Worm (Caenorhabditis elegans) whole organism, late embryonic: ENCODE data around the gene F41E6.17.

Experiments used
- C38D4.7 ChIP-seq: fragments of 200-800 bp; sonication (Bioruptor generic); optimal IDR thresholded peaks from 2 replicates; lab custom pipeline; 2018; ENCODE audit warnings: mild to moderate bottlenecking, missing genetic modification characterization, moderate library complexity, missing compliant biosample characterization
- F13H6.1 ChIP-seq: sonication (generic microtip); optimal IDR thresholded peaks from 2 replicates; lab custom pipeline; 2016; ENCODE audit warnings: missing genetic modification characterization, missing compliant biosample characterization
- T23F11.4 ChIP-seq: fragments of 200-800 bp; sonication (Bioruptor generic); optimal IDR thresholded peaks from 2 replicates; lab custom pipeline; 2018; ENCODE audit warnings: mild to moderate bottlenecking, missing genetic modification characterization, missing compliant biosample characterization
- ceh-18 ChIP-seq: sonication (generic microtip); optimal IDR thresholded peaks from 2 replicates; lab custom pipeline; 2016; ENCODE audit warnings: missing genetic modification characterization, missing compliant biosample characterization
- ceh-19 ChIP-seq: fragments of 200-800 bp; sonication (Bioruptor generic); optimal IDR thresholded peaks from 2 replicates; lab custom pipeline; 2018; ENCODE audit warnings: mild to moderate bottlenecking, missing genetic modification characterization, missing compliant biosample characterization
- ceh-2 ChIP-seq: sonication (generic microtip); optimal IDR thresholded peaks from 2 replicates; lab custom pipeline; 2016; ENCODE audit warnings: missing genotype, missing genetic modification characterization, missing compliant biosample characterization
- ceh-22 ChIP-seq: sonication (generic microtip); optimal IDR thresholded peaks from 2 replicates; lab custom pipeline; 2017; ENCODE audit warnings: missing biosample characterization, missing genetic modification characterization
- ceh-30 ChIP-seq: fragments of 150-350 bp; optimal IDR thresholded peaks from 2 replicates; lab custom pipeline; 2014; ENCODE audit warnings: missing biosample characterization, missing genetic modification characterization
- ceh-34 ChIP-seq: sonication (generic microtip); optimal IDR thresholded peaks from 2 replicates; lab custom pipeline; 2016; ENCODE audit warnings: mild to moderate bottlenecking, missing genetic modification characterization, missing compliant biosample characterization
- ceh-45 ChIP-seq: fragments of 200-800 bp; sonication (Bioruptor generic); IDR thresholded peaks from 2 replicates; pipeline ENCODE4 v1.3.6; 2022; ENCODE audit warnings: missing genetic modification reagents, missing genetic modification characterization, missing compliant biosample characterization
- ceh-48 ChIP-seq: sonication (generic microtip); optimal IDR thresholded peaks from 2 replicates; lab custom pipeline; 2016; ENCODE audit warnings: missing genetic modification characterization, inconsistent platforms, missing compliant biosample characterization
- ceh-6 ChIP-seq: fragments of 200-800 bp; sonication (Bioruptor generic); optimal IDR thresholded peaks from 2 replicates; lab custom pipeline; 2018; ENCODE audit warnings: mild to moderate bottlenecking, missing genetic modification characterization, missing compliant biosample characterization
- ceh-9 ChIP-seq: sonication (generic microtip); optimal IDR thresholded peaks from 2 replicates; lab custom pipeline; 2016; ENCODE audit warnings: mild to moderate bottlenecking, missing genetic modification characterization, inconsistent platforms, missing compliant biosample characterization
- che-1 ChIP-seq: sonication (generic microtip); optimal IDR thresholded peaks from 2 replicates; lab custom pipeline; 2016; ENCODE audit warnings: mild to moderate bottlenecking, missing genetic modification characterization, missing compliant biosample characterization
- dve-1 ChIP-seq: sonication (generic microtip); optimal IDR thresholded peaks from 2 replicates; lab custom pipeline; 2017; ENCODE audit warnings: antibody characterized with exemption, mild to moderate bottlenecking, missing genetic modification characterization, missing compliant biosample characterization
- ets-4 ChIP-seq: sonication (generic microtip); optimal IDR thresholded peaks from 2 replicates; lab custom pipeline; 2016; ENCODE audit warnings: missing genetic modification characterization, missing compliant biosample characterization
- fkh-10 ChIP-seq: fragments of 150-350 bp; optimal IDR thresholded peaks from 2 replicates; lab custom pipeline; 2014; ENCODE audit warnings: missing biosample characterization, missing genetic modification reagents, missing genetic modification characterization
- fkh-6 ChIP-seq: sonication (generic microtip); optimal IDR thresholded peaks from 2 replicates; lab custom pipeline; 2016; ENCODE audit warnings: missing genetic modification characterization, missing compliant biosample characterization
- hlh-15 ChIP-seq: sonication (generic microtip); optimal IDR thresholded peaks from 2 replicates; lab custom pipeline; 2016; ENCODE audit warnings: missing genetic modification characterization, missing compliant biosample characterization
- hlh-30 ChIP-seq: sonication (generic microtip); optimal IDR thresholded peaks from 2 replicates; lab custom pipeline; 2017; ENCODE audit warnings: antibody characterized with exemption, missing genetic modification characterization, missing compliant biosample characterization; ENCODE audit not compliant: insufficient read depth
- lim-6 ChIP-seq: sonication (generic microtip); optimal IDR thresholded peaks from 2 replicates; lab custom pipeline; 2016; ENCODE audit warnings: missing genetic modification characterization, missing compliant biosample characterization
- nhr-232 ChIP-seq: sonication (generic microtip); optimal IDR thresholded peaks from 2 replicates; lab custom pipeline; 2016; ENCODE audit warnings: missing genetic modification characterization, missing compliant biosample characterization
- npax-4 ChIP-seq: sonication (generic microtip); optimal IDR thresholded peaks from 2 replicates; lab custom pipeline; 2016; ENCODE audit warnings: missing genetic modification characterization, missing compliant biosample characterization
- odd-2 ChIP-seq: sonication (generic microtip); optimal IDR thresholded peaks from 2 replicates; lab custom pipeline; 2017; ENCODE audit warnings: antibody characterized with exemption, mild to moderate bottlenecking, missing genetic modification characterization, missing compliant biosample characterization
- pag-3 ChIP-seq: sonication (generic microtip); optimal IDR thresholded peaks from 2 replicates; lab custom pipeline; 2016; ENCODE audit warnings: missing compliant biosample characterization, missing genetic modification characterization, borderline replicate concordance
- pat-9 ChIP-seq: fragments of 200-800 bp; sonication (Bioruptor generic); optimal IDR thresholded peaks from 2 replicates; lab custom pipeline; 2018; ENCODE audit warnings: mild to moderate bottlenecking, missing genetic modification characterization, moderate library complexity, missing compliant biosample characterization
- pha-4 ChIP-seq: fragments of 150-350 bp; optimal IDR thresholded peaks from 2 replicates; lab custom pipeline; 2018; ENCODE audit warnings: missing biosample characterization, missing genetic modification reagents, missing genetic modification characterization
- pqm-1 ChIP-seq: sonication (generic microtip); optimal IDR thresholded peaks from 2 replicates; lab custom pipeline; 2016; ENCODE audit warnings: missing genetic modification characterization, missing compliant biosample characterization
- ref-2 ChIP-seq: sonication (generic microtip); optimal IDR thresholded peaks from 2 replicates; lab custom pipeline; 2016; ENCODE audit warnings: missing genetic modification characterization, missing compliant biosample characterization
- rnt-1 ChIP-seq: sonication (generic microtip); optimal IDR thresholded peaks from 2 replicates; lab custom pipeline; 2016; ENCODE audit warnings: missing genetic modification characterization, missing compliant biosample characterization
- sdc-2 ChIP-seq: sonication (generic microtip); optimal IDR thresholded peaks from 2 replicates; lab custom pipeline; 2016; ENCODE audit warnings: missing genotype, missing genetic modification characterization, missing compliant biosample characterization
- sox-2 ChIP-seq: fragments of 200-800 bp; sonication (Bioruptor generic); IDR thresholded peaks from 2 replicates; pipeline ENCODE4 v1.3.6; 2022; ENCODE audit warnings: missing genetic modification reagents, missing genetic modification characterization, missing compliant biosample characterization
- syd-9 ChIP-seq: sonication (generic microtip); optimal IDR thresholded peaks from 2 replicates; lab custom pipeline; 2016; ENCODE audit warnings: mild to moderate bottlenecking, missing genetic modification characterization, moderate library complexity, missing compliant biosample characterization
- tbx-7 ChIP-seq: sonication (generic microtip); optimal IDR thresholded peaks from 2 replicates; lab custom pipeline; 2016; ENCODE audit warnings: missing genotype, missing genetic modification characterization, missing compliant biosample characterization
- unc-42 ChIP-seq: sonication (generic microtip); optimal IDR thresholded peaks from 2 replicates; lab custom pipeline; 2016; ENCODE audit warnings: missing genotype, missing genetic modification characterization, missing compliant biosample characterization
- unc-55 ChIP-seq: sonication (generic microtip); optimal IDR thresholded peaks from 2 replicates; lab custom pipeline; 2017; ENCODE audit warnings: missing biosample characterization, missing genetic modification reagents, missing genetic modification characterization
- unc-86 ChIP-seq: sonication (generic microtip); optimal IDR thresholded peaks from 2 replicates; lab custom pipeline; 2016; ENCODE audit warnings: missing genetic modification characterization, missing compliant biosample characterization

The F41E6.17 gene

DNA sequence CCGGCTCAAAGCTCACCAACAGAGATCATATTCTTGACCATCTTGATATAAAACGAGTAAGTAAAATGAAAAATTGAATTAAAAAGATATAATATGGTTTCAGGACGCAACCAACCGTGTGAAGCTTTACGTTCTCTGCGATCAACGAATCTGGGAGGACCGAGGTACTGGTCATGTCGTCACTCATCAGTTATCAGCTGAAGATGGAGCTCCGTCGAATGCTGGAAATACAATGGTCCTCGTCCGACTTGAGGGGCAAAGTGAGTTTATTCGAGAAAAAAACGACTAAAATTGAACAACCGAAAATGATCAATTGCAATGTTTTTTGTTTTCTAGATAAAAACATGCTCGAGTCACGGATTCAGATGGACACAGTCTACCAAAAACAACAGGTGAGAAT is 15.4 kb upstream of the F41E6.17 start:
- no peak for TF ChIP-seq fkh-10 (GFP tag; lab: Kevin White, UChicago)
- TF ChIP-seq F13H6.1 (tag; lab: Kevin White, UChicago): no peak
- no peak for TF ChIP-seq unc-86 (tag; lab: Kevin White, UChicago)
- no peak for TF ChIP-seq ceh-18 (tag; lab: Kevin White, UChicago)
- TF ChIP-seq tbx-7 (tag; lab: Kevin White, UChicago): no peak
- TF ChIP-seq che-1: no peak
- TF ChIP-seq C38D4.7 (GFP tag; lab: Kevin White, UChicago): no peak
- no peak for TF ChIP-seq syd-9 (tag; lab: Kevin White, UChicago)
- no peak for TF ChIP-seq rnt-1
- no peak for TF ChIP-seq unc-55 (GFP tag; lab: Kevin White, UChicago)
- TF ChIP-seq, all 69 proteins: peak for 0

- no peak for TF ChIP-seq ceh-9 (tag; lab: Kevin White, UChicago)
- no peak for TF ChIP-seq tbx-7 (tag; lab: Kevin White, UChicago)
- no peak for TF ChIP-seq unc-42
- TF ChIP-seq nhr-232 (tag; lab: Kevin White, UChicago): no peak
- peak; percentile 4 for TF ChIP-seq ref-2 (tag; lab: Kevin White, UChicago)
- TF ChIP-seq fkh-6: no peak
- no peak for TF ChIP-seq rnt-1
- no peak for TF ChIP-seq syd-9 (tag; lab: Kevin White, UChicago)
- TF ChIP-seq, all 69 proteins: peak for 1
Observed at ce11 chrV:8609776-8610529, 13.9 kb upstream of the F41E6.17 start.

- peak; percentile 1 for TF ChIP-seq unc-42
- no peak for TF ChIP-seq ceh-22
- TF ChIP-seq, all 69 proteins: peak for 1
Observed at ce11 chrV:8610633-8611404, 13.1 kb upstream of the F41E6.17 start, which contains the start of gene fip-4. TSS of gene fip-4 (minus strand) at chrV:8611268.

DNA sequence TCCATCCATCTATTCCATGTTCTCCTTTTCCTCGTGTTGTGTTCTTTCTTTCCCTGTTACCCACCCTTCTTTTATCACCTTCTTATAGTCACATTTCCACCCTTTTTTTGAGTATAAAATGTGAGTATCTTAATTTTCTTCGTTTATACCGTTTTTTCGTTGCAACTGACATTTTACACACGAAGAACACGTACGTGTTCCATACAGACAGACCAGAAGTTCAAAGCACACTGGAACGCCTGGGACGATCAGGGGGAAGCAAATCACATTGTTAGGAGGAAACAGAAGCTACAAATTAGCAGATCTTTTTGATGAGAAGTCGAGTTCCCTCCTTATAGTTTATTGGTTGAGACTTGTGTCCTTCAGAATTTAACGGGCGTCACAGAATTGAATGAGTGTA is 8.2 kb upstream of the F41E6.17 start:
- TF ChIP-seq nhr-232 (tag; lab: Kevin White, UChicago) (no peak), T23F11.4 (GFP tag; lab: Kevin White, UChicago) (no peak), pha-4 (tag; lab: Kevin White, UChicago) (no peak), hlh-30 (tag; lab: Kevin White, UChicago) (no peak), ceh-45 (GFP tag; lab: Robert Waterston, UW) (no peak), ceh-19 (GFP tag; lab: Kevin White, UChicago) (no peak), ceh-48 (no peak), ceh-34 (tag; lab: Kevin White, UChicago) (no peak), fkh-6 (no peak), ceh-22 (no peak), ceh-6 (no peak), ceh-30 (tag; lab: Kevin White, UChicago) (no peak), dve-1 (no peak), odd-2 (no peak), pat-9 (tag; lab: Kevin White, UChicago) (no peak), lim-6 (tag; lab: Kevin White, UChicago) (no peak), ref-2 (tag; lab: Kevin White, UChicago) (no peak), ceh-2 (tag; lab: Kevin White, UChicago) (no peak)
- TF ChIP-seq, all 69 proteins: peak for 0

- TF ChIP-seq npax-4 (tag; lab: Kevin White, UChicago) (no peak), ets-4 (tag; lab: Kevin White, UChicago) (no peak), sox-2 (GFP tag; lab: Robert Waterston, UW) (no peak), pqm-1 (tag; lab: Kevin White, UChicago) (no peak), ceh-22 (no peak), ceh-30 (tag; lab: Kevin White, UChicago) (no peak), sdc-2 (tag; lab: Kevin White, UChicago) (no peak), nhr-232 (tag; lab: Kevin White, UChicago) (no peak), hlh-15 (tag; lab: Kevin White, UChicago) (no peak), pag-3 (no peak), lim-6 (tag; lab: Kevin White, UChicago) (no peak)
- TF ChIP-seq, all 69 proteins: peak for 0
Observed at ce11 chrV:8618738-8619137, 5.2 kb upstream of the F41E6.17 start, which contains the start of gene grd-5. TSS of gene grd-5 (plus strand) at chrV:8619032.
